Fruit fly (Drosophila melanogaster) Kc167 (cell line): Measurements from ENCODE around the gene Usp8.

Source experiments
- Myc ChIP-seq: fragments of >200 bp; optimal IDR thresholded peaks from 2 replicates; lab custom pipeline; 2017; ENCODE audit warnings: missing external identifiers
- Sin3A ChIP-seq: fragments of >200 bp; optimal IDR thresholded peaks from 2 replicates; lab custom pipeline; 2018; ENCODE audit warnings: missing external identifiers
- h ChIP-seq: fragments of >200 bp; optimal IDR thresholded peaks from 3 replicates; lab custom pipeline; 2018; ENCODE audit warnings: missing external identifiers
- insv ChIP-seq: fragments of >200 bp; optimal IDR thresholded peaks from 3 replicates; lab custom pipeline; 2018; ENCODE audit warnings: missing external identifiers
- psq ChIP-seq: fragments of >200 bp; optimal IDR thresholded peaks from 2 replicates; lab custom pipeline; 2017; ENCODE audit warnings: missing external identifiers
- ttk ChIP-seq: sonication (Bioruptor generic); optimal IDR thresholded peaks from 2 replicates; lab custom pipeline; 2017; ENCODE audit warnings: missing external identifiers

DNA sequence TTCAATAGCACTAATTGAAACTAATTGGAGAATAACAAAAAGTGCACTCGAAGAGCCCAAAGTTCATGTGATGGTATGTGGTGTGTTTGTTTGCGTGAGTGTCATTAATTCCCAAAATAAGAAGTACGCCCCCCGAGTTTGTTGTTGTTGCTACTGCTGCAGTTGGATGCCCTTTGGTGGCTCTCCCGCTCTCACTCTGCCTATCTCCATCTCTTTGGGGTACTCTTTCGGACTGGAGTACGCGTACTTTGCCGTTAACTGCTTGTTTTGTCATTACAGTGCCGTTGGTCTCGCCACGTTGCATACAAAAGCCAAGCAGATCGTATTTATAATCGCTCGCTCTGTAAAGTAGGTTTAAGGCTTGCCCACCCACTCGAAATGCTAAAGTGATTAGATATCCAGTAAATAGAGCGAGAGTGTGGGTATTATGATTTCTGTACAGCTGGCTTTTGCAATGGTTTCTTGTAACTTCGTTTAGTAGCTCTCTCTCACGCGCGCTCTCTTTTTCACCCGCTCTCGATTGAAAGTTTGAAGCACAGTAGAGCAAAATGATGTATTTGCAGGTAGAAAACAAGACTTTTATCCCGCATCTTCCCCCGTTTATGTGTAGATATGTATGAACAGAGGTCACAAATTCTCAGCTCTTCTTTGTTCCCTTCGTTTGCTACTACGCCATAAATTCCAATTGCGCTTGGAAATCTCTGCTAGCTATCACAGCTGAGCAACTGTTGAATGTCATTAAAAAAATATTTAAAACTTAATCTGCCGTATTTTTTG is 21.9 kb upstream of the Usp8 start:
- TF ChIP-seq ttk (lab: Kevin White, UChicago) (no peak), psq (lab: Kevin White, UChicago) (no peak), h (lab: Kevin White, UChicago) (no peak), Myc (lab: Kevin White, UChicago) (no peak), insv (lab: Kevin White, UChicago) (no peak), Sin3A (lab: Kevin White, UChicago) (no peak)
